Worm (Caenorhabditis elegans): ENCODE measurements around the gene B0432.14.

- TF ChIP-seq dao-5 (tag; optimal IDR thresholded peaks at IDR 0.05): no peak
- TF ChIP-seq him-1 (tag; optimal IDR thresholded peaks at IDR 0.05): no peak
Observed at ce11 chrII:296911-297440, 32.8 kb downstream of the B0432.14 start, which contains the start of the genes clec-117 and B0432.1.

All from whole organism, L4/young adult.